Worm (Caenorhabditis elegans) whole organism, mixed stage, embryonic: ENCODE measurements around the gene dhhc-1.

Source experiments
- blmp-1 ChIP-seq: fragments of 150-350 bp; optimal IDR thresholded peaks from 2 replicates; lab custom pipeline; 2014; ENCODE audit warnings: missing biosample characterization, missing genetic modification characterization
- ceh-43 ChIP-seq: fragments of 200-800 bp; sonication (Bioruptor generic); optimal IDR thresholded peaks from 2 replicates; lab custom pipeline; 2018; ENCODE audit warnings: mild to moderate bottlenecking, missing genetic modification characterization, moderate library complexity, missing compliant biosample characterization
- ceh-83 ChIP-seq: fragments of 200-800 bp; sonication (Bioruptor generic); optimal IDR thresholded peaks from 2 replicates; lab custom pipeline; 2018; ENCODE audit warnings: mild to moderate bottlenecking, missing genetic modification characterization, missing compliant biosample characterization
- cnd-1 ChIP-seq: fragments of 200-800 bp; sonication (Bioruptor generic); optimal IDR thresholded peaks from 2 replicates; lab custom pipeline; 2018; ENCODE audit warnings: mild to moderate bottlenecking, missing genetic modification characterization, missing compliant biosample characterization
- hlh-1 ChIP-seq: fragments of 150-350 bp; optimal IDR thresholded peaks from 2 replicates; lab custom pipeline; 2014; ENCODE audit warnings: missing biosample characterization, missing genetic modification reagents, missing genetic modification characterization
- lin-32 ChIP-seq: fragments of 200-800 bp; sonication (Bioruptor generic); optimal IDR thresholded peaks from 2 replicates; lab custom pipeline; 2018; ENCODE audit warnings: mild to moderate bottlenecking, missing genetic modification characterization, missing compliant biosample characterization
- mep-1 ChIP-seq: fragments of 150-350 bp; optimal IDR thresholded peaks from 2 replicates; lab custom pipeline; 2017; ENCODE audit warnings: missing biosample characterization, missing genetic modification reagents, missing genetic modification characterization, inconsistent platforms
- nhr-2 ChIP-seq: fragments of 150-350 bp; optimal IDR thresholded peaks from 2 replicates; lab custom pipeline; 2014; ENCODE audit warnings: missing biosample characterization, missing genetic modification characterization
- nhr-237 ChIP-seq: fragments of 150-350 bp; optimal IDR thresholded peaks from 2 replicates; lab custom pipeline; 2014; ENCODE audit warnings: missing biosample characterization, missing genetic modification characterization
- sem-2 ChIP-seq: fragments of 200-800 bp; sonication (Bioruptor generic); optimal IDR thresholded peaks from 2 replicates; lab custom pipeline; 2018; ENCODE audit warnings: mild to moderate bottlenecking, missing genetic modification characterization, missing compliant biosample characterization
- snpc-4 ChIP-seq: fragments of 150-350 bp; optimal IDR thresholded peaks from 2 replicates; lab custom pipeline; 2014; ENCODE audit warnings: missing biosample characterization, missing genetic modification characterization
- unc-120 ChIP-seq: sonication (generic microtip); optimal IDR thresholded peaks from 2 replicates; lab custom pipeline; 2017; ENCODE audit warnings: missing genetic modification characterization, missing compliant biosample characterization; ENCODE audit not compliant: poor library complexity, severe bottlenecking
- unc-39 ChIP-seq: fragments of 150-350 bp; optimal IDR thresholded peaks from 2 replicates; lab custom pipeline; 2014; ENCODE audit warnings: missing biosample characterization, missing genetic modification characterization

The dhhc-1 gene

ce11 chrX:15053223-15053933 lies 46.8 kb downstream of the dhhc-1 start, which contains the start of gene H03G16.1:
Gene H03G16.1 (plus strand): TSS chrX:15053883.
- TF ChIP-seq nhr-2 (tag; lab: Kevin White, UChicago) = no peak
- TF ChIP-seq unc-39 = no peak
- TF ChIP-seq unc-120 = no peak
- no peak for TF ChIP-seq cnd-1

ce11 chrX:15052385-15052784 lies 47.8 kb downstream of the dhhc-1 start, which contains the start of gene H03G16.6:
Gene H03G16.6 (plus strand): TSS chrX:15052685.
- TF ChIP-seq cnd-1 (no peak), snpc-4 (tag; lab: Kevin White, UChicago) (no peak), blmp-1 (tag; lab: Kevin White, UChicago) (no peak), nhr-2 (tag; lab: Kevin White, UChicago) (no peak), nhr-237 (tag; lab: Kevin White, UChicago) (no peak), ceh-43 (no peak), lin-32 (no peak), ceh-83 (no peak), mep-1 (tag; lab: Kevin White, UChicago) (no peak), hlh-1 (tag; lab: Kevin White, UChicago) (no peak), sem-2 (GFP tag; lab: Kevin White, UChicago) (no peak)

ce11 chrX:15050006-15050405 lies 50.2 kb downstream of the dhhc-1 start:
- TF ChIP-seq lin-32 = no peak
